Worm (Caenorhabditis elegans) whole organism, L1 larva: Measurements from ENCODE around the gene srd-50.

ENCODE experiments used
- C16A3.4 ChIP-seq: fragments of 150-350 bp; optimal IDR thresholded peaks from 2 replicates; lab custom pipeline; 2014; ENCODE audit warnings: missing biosample characterization, missing genetic modification characterization
- C34B4.2 ChIP-seq: sonication (generic microtip); optimal IDR thresholded peaks from 2 replicates; lab custom pipeline; 2017; ENCODE audit warnings: mild to moderate bottlenecking, missing genetic modification characterization, missing compliant biosample characterization
- aha-1 ChIP-seq: fragments of 150-350 bp; optimal IDR thresholded peaks from 2 replicates; lab custom pipeline; 2014; ENCODE audit warnings: missing biosample characterization, missing genetic modification characterization
- blmp-1 ChIP-seq: fragments of 150-350 bp; optimal IDR thresholded peaks from 2 replicates; lab custom pipeline; 2014; ENCODE audit warnings: missing biosample characterization, missing genetic modification characterization
- ceh-82 ChIP-seq, 3 experiments: fragments of 150-350 bp in 1 of 3; sonication (generic microtip) in 2 of 3; optimal IDR thresholded peaks; 2 replicates each; lab custom pipeline; 2014 to 2017; ENCODE audit warnings: missing biosample characterization in 3 of 3, missing genetic modification characterization in 3 of 3
- ceh-88 ChIP-seq: fragments of 200-800 bp; sonication (Bioruptor generic); IDR thresholded peaks from 2 replicates; pipeline ENCODE4 v1.3.6; 2022; ENCODE audit warnings: missing genetic modification characterization, missing compliant biosample characterization
- ces-1 ChIP-seq: fragments of 150-350 bp; optimal IDR thresholded peaks from 2 replicates; lab custom pipeline; 2014; ENCODE audit warnings: missing biosample characterization, missing genetic modification reagents, missing genetic modification characterization
- dsc-1 ChIP-seq: sonication (generic microtip); optimal IDR thresholded peaks from 2 replicates; lab custom pipeline; 2016; ENCODE audit warnings: mild to moderate bottlenecking, missing genetic modification characterization, missing compliant biosample characterization
- egl-13 ChIP-seq: sonication (generic microtip); optimal IDR thresholded peaks from 2 replicates; lab custom pipeline; 2016; ENCODE audit warnings: missing genotype, missing genetic modification reagents, missing genetic modification characterization, missing compliant biosample characterization
- elt-2 ChIP-seq: sonication (generic microtip); optimal IDR thresholded peaks from 2 replicates; lab custom pipeline; 2016; ENCODE audit warnings: missing genetic modification characterization, mild to moderate bottlenecking, inconsistent platforms, missing compliant biosample characterization, missing genetic modification reagents
- elt-3 ChIP-seq, 6 experiments: fragments of 150-350 bp in 1 of 6; sonication (generic microtip); optimal IDR thresholded peaks; 2 replicates each; lab custom pipeline; 2017 to 2018; ENCODE audit warnings: missing biosample characterization in 6 of 6, missing genetic modification characterization in 6 of 6, inconsistent platforms in 1 of 6
- ets-5 ChIP-seq: fragments of 200-800 bp; sonication (Bioruptor generic); IDR thresholded peaks from 2 replicates; pipeline ENCODE4 v1.3.6; 2022; ENCODE audit warnings: missing genetic modification characterization, missing compliant biosample characterization
- fkh-10 ChIP-seq: sonication (generic microtip); optimal IDR thresholded peaks from 2 replicates; lab custom pipeline; 2017; ENCODE audit warnings: missing biosample characterization, missing genetic modification reagents, missing genetic modification characterization
- fkh-4 ChIP-seq: sonication (generic microtip); optimal IDR thresholded peaks from 2 replicates; lab custom pipeline; 2016; ENCODE audit warnings: missing compliant biosample characterization, missing genetic modification characterization, borderline replicate concordance
- fkh-8 ChIP-seq: sonication (generic microtip); optimal IDR thresholded peaks from 2 replicates; lab custom pipeline; 2016; ENCODE audit warnings: mild to moderate bottlenecking, missing genetic modification characterization, missing compliant biosample characterization
- hlh-4 ChIP-seq: sonication (generic microtip); optimal IDR thresholded peaks from 2 replicates; lab custom pipeline; 2016; ENCODE audit warnings: mild to moderate bottlenecking, missing genetic modification characterization, missing compliant biosample characterization
- hpl-2 ChIP-seq: fragments of 150-350 bp; optimal IDR thresholded peaks from 2 replicates; lab custom pipeline; 2014; ENCODE audit warnings: missing biosample characterization, missing genetic modification reagents, missing genetic modification characterization
- irx-1 ChIP-seq: sonication (generic microtip); optimal IDR thresholded peaks from 2 replicates; lab custom pipeline; 2016; ENCODE audit warnings: missing genetic modification characterization, missing compliant biosample characterization
- lin-13 ChIP-seq: fragments of 150-350 bp; optimal IDR thresholded peaks from 2 replicates; lab custom pipeline; 2014; ENCODE audit warnings: missing biosample characterization, missing genetic modification reagents, missing genetic modification characterization
- lin-14 ChIP-seq: fragments of 200-800 bp; sonication (Bioruptor generic); optimal IDR thresholded peaks from 2 replicates; lab custom pipeline; 2018; ENCODE audit warnings: mild to moderate bottlenecking, missing genetic modification characterization, moderate library complexity, missing compliant biosample characterization
- lin-35 ChIP-seq, 2 experiments: fragments of 150-350 bp; optimal IDR thresholded peaks; 2 replicates each; lab custom pipeline; 2014; ENCODE audit warnings: missing biosample characterization in 2 of 2, missing genetic modification characterization in 2 of 2, missing genetic modification reagents in 2 of 2
- lsy-2 ChIP-seq, 2 experiments: fragments of 150-350 bp; optimal IDR thresholded peaks; 2 replicates each; lab custom pipeline; 2014; ENCODE audit warnings: missing biosample characterization in 2 of 2, missing genetic modification characterization in 2 of 2
- mdl-1 ChIP-seq, 2 experiments: fragments of 150-350 bp; optimal IDR thresholded peaks; 2 replicates each; lab custom pipeline; 2014 to 2017; ENCODE audit warnings: missing biosample characterization in 2 of 2, missing genetic modification characterization in 2 of 2, inconsistent platforms in 1 of 2
- mep-1 ChIP-seq: fragments of 150-350 bp; optimal IDR thresholded peaks from 2 replicates; lab custom pipeline; 2014; ENCODE audit warnings: missing biosample characterization, missing genetic modification characterization
- nhr-11 ChIP-seq: fragments of 150-350 bp; optimal IDR thresholded peaks from 2 replicates; lab custom pipeline; 2014; ENCODE audit warnings: missing biosample characterization, missing genetic modification characterization
- nhr-12 ChIP-seq: sonication (generic microtip); optimal IDR thresholded peaks from 2 replicates; lab custom pipeline; 2017; ENCODE audit warnings: missing biosample characterization, missing genetic modification characterization
- nhr-237 ChIP-seq: fragments of 150-350 bp; optimal IDR thresholded peaks from 2 replicates; lab custom pipeline; 2014; ENCODE audit warnings: missing biosample characterization, missing genetic modification characterization
- nhr-28 ChIP-seq: fragments of 150-350 bp; optimal IDR thresholded peaks from 2 replicates; lab custom pipeline; 2014; ENCODE audit warnings: missing biosample characterization, missing genetic modification characterization
- nhr-47 ChIP-seq: sonication (generic microtip); optimal IDR thresholded peaks from 2 replicates; lab custom pipeline; 2016; ENCODE audit warnings: mild to moderate bottlenecking, missing genetic modification characterization, moderate library complexity, missing compliant biosample characterization
- nhr-84 ChIP-seq: sonication (generic microtip); optimal IDR thresholded peaks from 2 replicates; lab custom pipeline; 2017; ENCODE audit warnings: missing biosample characterization, missing genetic modification characterization
- pag-3 ChIP-seq: sonication (generic microtip); optimal IDR thresholded peaks from 2 replicates; lab custom pipeline; 2017; ENCODE audit warnings: missing genetic modification characterization, mild to moderate bottlenecking, missing compliant biosample characterization, antibody characterized with exemption, borderline replicate concordance; ENCODE audit not compliant: insufficient read depth
- rnt-1 ChIP-seq: sonication (generic microtip); optimal IDR thresholded peaks from 2 replicates; lab custom pipeline; 2016; ENCODE audit warnings: mild to moderate bottlenecking, missing genetic modification characterization, moderate library complexity, missing compliant biosample characterization
- skn-1 ChIP-seq: fragments of 150-350 bp; optimal IDR thresholded peaks from 2 replicates; lab custom pipeline; 2014; ENCODE audit warnings: missing biosample characterization, missing genetic modification characterization
- snpc-4 ChIP-seq: fragments of 150-350 bp; optimal IDR thresholded peaks from 2 replicates; lab custom pipeline; 2014; ENCODE audit warnings: missing biosample characterization, missing genetic modification characterization
- snu-23 ChIP-seq: sonication (generic microtip); optimal IDR thresholded peaks from 2 replicates; lab custom pipeline; 2016; ENCODE audit warnings: missing genetic modification characterization, missing compliant biosample characterization
- sox-4 ChIP-seq: sonication (generic microtip); optimal IDR thresholded peaks from 2 replicates; lab custom pipeline; 2016; ENCODE audit warnings: missing genetic modification characterization, missing compliant biosample characterization
- sup-37 ChIP-seq: fragments of 200-800 bp; sonication (Bioruptor generic); optimal IDR thresholded peaks from 2 replicates; lab custom pipeline; 2018; ENCODE audit warnings: mild to moderate bottlenecking, missing genetic modification characterization, missing compliant biosample characterization
- tbx-2 ChIP-seq: sonication (generic microtip); optimal IDR thresholded peaks from 2 replicates; lab custom pipeline; 2016; ENCODE audit warnings: missing genetic modification characterization, missing compliant biosample characterization
- tlp-1 ChIP-seq: fragments of 150-350 bp; optimal IDR thresholded peaks from 2 replicates; lab custom pipeline; 2014; ENCODE audit warnings: missing biosample characterization, missing genetic modification characterization
- unc-130 ChIP-seq: fragments of 150-350 bp; optimal IDR thresholded peaks from 2 replicates; lab custom pipeline; 2017; ENCODE audit warnings: missing biosample characterization, missing genetic modification characterization, inconsistent platforms
- unc-62 ChIP-seq: fragments of 150-350 bp; optimal IDR thresholded peaks from 2 replicates; lab custom pipeline; 2014; ENCODE audit warnings: missing biosample characterization, missing genetic modification reagents, missing genetic modification characterization
- vab-15 ChIP-seq: sonication (generic microtip); optimal IDR thresholded peaks from 2 replicates; lab custom pipeline; 2017; ENCODE audit warnings: missing genotype, mild to moderate bottlenecking, missing genetic modification characterization, missing compliant biosample characterization
- ztf-11 ChIP-seq, 2 experiments: sonication (generic microtip); optimal IDR thresholded peaks; 2 replicates each; lab custom pipeline; 2016 to 2017; ENCODE audit warnings: missing genetic modification characterization in 2 of 2, missing biosample characterization in 1 of 2, missing compliant biosample characterization in 1 of 2
- ztf-4 ChIP-seq: fragments of 150-350 bp; optimal IDR thresholded peaks from 2 replicates; lab custom pipeline; 2014; ENCODE audit warnings: missing biosample characterization, missing genetic modification characterization

srd-50 gene

DNA sequence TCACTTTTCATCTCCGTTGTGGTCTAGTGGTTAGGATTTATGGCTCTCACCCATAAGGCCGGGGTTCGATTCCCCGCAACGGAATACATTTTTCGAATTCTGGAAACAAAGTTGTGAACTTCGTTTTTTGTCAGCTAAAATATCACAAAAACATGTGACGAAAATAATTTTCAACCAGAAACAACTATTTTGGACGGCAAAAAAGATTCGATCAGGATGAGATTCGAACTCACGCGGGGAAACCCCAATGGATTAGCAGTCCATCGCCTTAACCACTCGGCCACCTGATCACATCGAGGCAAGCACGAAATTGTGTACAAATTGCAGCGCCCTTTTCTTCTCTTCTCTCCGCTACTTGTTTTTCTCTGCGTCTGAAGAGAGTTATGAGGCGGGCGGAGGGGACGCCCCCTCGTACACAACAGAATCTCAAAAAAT, 32.9 kb downstream of the srd-50 start (continued):
- TF ChIP-seq lsy-2 (tag; optimal IDR thresholded peaks at IDR 0.05; lab: Kevin White, UChicago) (peak; percentile 26 to 42), fkh-10 (peak; percentile 11), lin-13 (GFP tag; lab: Kevin White, UChicago) (peak; percentile 38), ceh-88 (GFP tag; lab: Robert Waterston, UW) (peak; percentile 31; the same call in 1 of the 2 replicates), nhr-47 (peak; percentile 80), egl-13 (peak; percentile 51), irx-1 (tag; lab: Kevin White, UChicago) (peak; percentile 46), lin-14 (GFP tag; lab: Kevin White, UChicago) (peak; percentile 72), sox-4 (peak; percentile 69)

DNA sequence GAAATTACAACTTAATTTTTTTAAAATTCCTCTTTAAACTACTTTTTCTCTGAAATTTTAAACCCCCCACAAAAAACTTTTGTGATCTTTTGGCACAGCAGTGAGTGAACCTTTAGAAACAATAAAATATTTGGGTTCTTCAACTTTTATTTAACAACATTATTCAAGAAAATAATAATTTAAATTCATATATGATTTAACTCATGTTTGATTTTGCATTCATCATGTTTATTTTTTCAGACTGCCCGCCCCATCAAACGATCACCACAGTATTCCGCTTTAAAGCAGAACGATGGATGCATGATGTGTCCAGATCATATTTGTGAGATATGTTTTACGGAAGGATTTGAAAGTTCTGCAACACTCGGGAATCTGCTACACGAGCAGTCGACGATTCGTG, 35.2 kb downstream of the srd-50 start, which contains the start of gene set-8:
set-8 (plus strand) TSS at position 301 of the 400 bp plus-strand sequence.
- TF ChIP-seq unc-130 (tag; lab: Kevin White, UChicago): no peak
- no peak for TF ChIP-seq mdl-1 (tag; optimal IDR thresholded peaks at IDR 0.05; lab: Kevin White, UChicago)
- no peak for TF ChIP-seq ceh-82 (tag; optimal IDR thresholded peaks at IDR 0.05; lab: Kevin White, UChicago)
- no peak for TF ChIP-seq nhr-237 (tag; lab: Kevin White, UChicago)
- TF ChIP-seq blmp-1 (tag; lab: Kevin White, UChicago): no peak
- TF ChIP-seq, all 84 proteins: peak for 0

- no peak for TF ChIP-seq lsy-2 (tag; optimal IDR thresholded peaks at IDR 0.05; lab: Kevin White, UChicago)
- TF ChIP-seq pag-3 (tag; lab: Kevin White, UChicago): no peak
- TF ChIP-seq tbx-2 (tag; lab: Kevin White, UChicago): no peak
- no peak for TF ChIP-seq nhr-84 (tag; lab: Kevin White, UChicago)
- TF ChIP-seq ces-1 (GFP tag; lab: Kevin White, UChicago): no peak
- no peak for TF ChIP-seq unc-130 (tag; lab: Kevin White, UChicago)
- no peak for TF ChIP-seq hpl-2 (GFP tag; lab: Kevin White, UChicago)
- no peak for TF ChIP-seq C16A3.4 (tag; lab: Kevin White, UChicago)
- no peak for TF ChIP-seq dsc-1 (tag; lab: Kevin White, UChicago)
- TF ChIP-seq fkh-4 (tag; lab: Kevin White, UChicago): no peak
- TF ChIP-seq rnt-1: no peak
- no peak for TF ChIP-seq elt-3 (tag; optimal IDR thresholded peaks at IDR 0.05; lab: Kevin White, UChicago)
- TF ChIP-seq lin-35 (GFP tag; optimal IDR thresholded peaks at IDR 0.05; lab: Kevin White, UChicago): no peak
- TF ChIP-seq hlh-4: no peak
- TF ChIP-seq lin-13 (GFP tag; lab: Kevin White, UChicago): no peak
Measured at ce11 chrX:13444267-13444666, 37.3 kb downstream of the srd-50 start.

- TF ChIP-seq mep-1 (tag; lab: Kevin White, UChicago) (no peak), ztf-4 (tag; lab: Kevin White, UChicago) (no peak)
Measured at ce11 chrX:13443283-13443682, 38.3 kb downstream of the srd-50 start.

DNA sequence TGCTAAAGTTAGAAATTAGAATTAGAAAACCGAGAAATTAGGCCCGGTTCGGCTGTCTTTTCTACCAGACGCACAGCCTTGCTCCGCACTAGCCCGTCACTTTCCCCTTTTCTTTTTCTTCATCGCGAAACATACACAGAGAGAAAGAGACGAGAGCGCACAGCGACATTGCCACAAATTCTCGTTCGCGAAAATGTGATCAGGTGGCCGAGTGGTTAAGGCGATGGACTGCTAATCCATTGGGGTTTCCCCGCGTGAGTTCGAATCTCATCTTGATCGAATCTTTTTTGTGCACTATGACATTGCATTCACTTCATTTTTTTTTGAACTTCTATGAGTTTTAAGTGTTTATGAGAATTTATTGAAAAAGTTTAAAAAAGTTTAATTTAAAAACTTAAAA, 39.2 kb downstream of the srd-50 start:
- TF ChIP-seq elt-2 (tag; lab: Kevin White, UChicago): no peak
- TF ChIP-seq C34B4.2 (tag; lab: Kevin White, UChicago): no peak
- no peak for TF ChIP-seq sup-37 (GFP tag; lab: Kevin White, UChicago)
- TF ChIP-seq skn-1 (tag; lab: Kevin White, UChicago): no peak
- TF ChIP-seq snu-23 (GFP tag; lab: Kevin White, UChicago): peak; percentile 74
- no peak for TF ChIP-seq nhr-11
- TF ChIP-seq pag-3 (tag; lab: Kevin White, UChicago): no peak
- peak; percentile 30; the same call in 1 of the 2 replicates for TF ChIP-seq ceh-88 (GFP tag; lab: Robert Waterston, UW)
- TF ChIP-seq sox-4: peak; percentile 33
- TF ChIP-seq unc-62 (GFP tag; lab: Kevin White, UChicago): no peak
- no peak for TF ChIP-seq nhr-12
- peak in 1 of 2 experiments; percentile 24 for TF ChIP-seq ztf-11 (tag; optimal IDR thresholded peaks at IDR 0.05; lab: Kevin White, UChicago)
- peak; percentile 9 to 48 (median 45) for TF ChIP-seq ceh-82 (tag; optimal IDR thresholded peaks at IDR 0.05; lab: Kevin White, UChicago)
- TF ChIP-seq fkh-4 (tag; lab: Kevin White, UChicago): no peak
- TF ChIP-seq nhr-28: no peak
- peak; percentile 5 to 44 for TF ChIP-seq lsy-2 (tag; optimal IDR thresholded peaks at IDR 0.05; lab: Kevin White, UChicago)
- TF ChIP-seq ets-5 (GFP tag; lab: Robert Waterston, UW): no peak
- no peak for TF ChIP-seq vab-15 (tag; lab: Kevin White, UChicago)
- no peak for TF ChIP-seq aha-1
- TF ChIP-seq ztf-4 (tag; lab: Kevin White, UChicago): no peak
- TF ChIP-seq tlp-1 (tag; lab: Kevin White, UChicago): no peak
- peak; percentile 35 for TF ChIP-seq mep-1 (tag; lab: Kevin White, UChicago)
- no peak for TF ChIP-seq nhr-237 (tag; lab: Kevin White, UChicago)
- TF ChIP-seq snpc-4 (tag; lab: Kevin White, UChicago): no peak
- peak; percentile 47 for TF ChIP-seq fkh-8 (tag; lab: Kevin White, UChicago)
